Fruit fly (Drosophila melanogaster): ENCODE results near the gene Nek2.

Nek2 gene

dm6 chrX:7934679-7935078, 43.2 kb upstream of the Nek2 start, which contains the start of gene RpS14b (continued):
- peak; percentile 31 to 68 for TF ChIP-seq Pdp1 (GFP tag; optimal IDR thresholded peaks at IDR 0.05)
- no peak for TF ChIP-seq CG12744 (GFP tag; optimal IDR thresholded peaks at IDR 0.05)
- peak; percentile 63 for TF ChIP-seq her (GFP tag; optimal IDR thresholded peaks at IDR 0.05)
- TF ChIP-seq chif (GFP tag; optimal IDR thresholded peaks at IDR 0.05), result peak; percentile 5 to 52
- peak; percentile 75 for TF ChIP-seq CG6765 (GFP tag; optimal IDR thresholded peaks at IDR 0.05)
- TF ChIP-seq CG11093 (GFP tag; IDR thresholded peaks at IDR 0.05), result no peak
- TF ChIP-seq danr (GFP tag; IDR thresholded peaks at IDR 0.05), result 0 out of 2 replicates have a peak, but pooled peaks have one; percentile 13
- peak; percentile 45 for TF ChIP-seq CG10209 (GFP tag; optimal IDR thresholded peaks at IDR 0.05)
- TF ChIP-seq H15 (GFP tag; IDR thresholded peaks at IDR 0.05), result peak; percentile 44; the same call in 1 of the 3 replicates
- TF ChIP-seq ems (GFP tag; optimal IDR thresholded peaks at IDR 0.05), result peak; percentile 41
- peak; percentile 60 for TF ChIP-seq CG32772 (GFP tag; IDR thresholded peaks at IDR 0.05)
- peak; percentile 68 for TF ChIP-seq Dbx (GFP tag; IDR thresholded peaks at IDR 0.05)
- TF ChIP-seq tup (GFP tag; optimal IDR thresholded peaks at IDR 0.05), result no peak
- TF ChIP-seq slou (GFP tag; optimal IDR thresholded peaks at IDR 0.05), result peak; percentile 39
- no peak for TF ChIP-seq Blimp-1 (GFP tag; optimal IDR thresholded peaks at IDR 0.05)
- no peak for TF ChIP-seq jigr1 (GFP tag; IDR thresholded peaks at IDR 0.05)
- peak; percentile 18 for TF ChIP-seq CG18476 (GFP tag; optimal IDR thresholded peaks at IDR 0.05)
- peak; percentile 3 for TF ChIP-seq ab (GFP tag; optimal IDR thresholded peaks at IDR 0.05)
- peak; percentile 40; the same call in 1 of the 2 replicates for TF ChIP-seq CG4730 (GFP tag; IDR thresholded peaks at IDR 0.05)
- peak; percentile 16 for TF ChIP-seq ATbp (GFP tag; optimal IDR thresholded peaks at IDR 0.05)
- TF ChIP-seq NC2β (GFP tag; optimal IDR thresholded peaks at IDR 0.05), result peak; percentile 70
- TF ChIP-seq CG9437 (GFP tag; optimal IDR thresholded peaks at IDR 0.05), result peak; percentile 28
- TF ChIP-seq CG15696 (tag; optimal IDR thresholded peaks at IDR 0.05), result no peak
- TF ChIP-seq Bteb2 (GFP tag; optimal IDR thresholded peaks at IDR 0.05), result peak; percentile 55
- no peak for TF ChIP-seq CG8388 (GFP tag; optimal IDR thresholded peaks at IDR 0.05)
- TF ChIP-seq Dek (tag; optimal IDR thresholded peaks at IDR 0.05), result peak; percentile 6
- TF ChIP-seq CG6689 (GFP tag; IDR thresholded peaks at IDR 0.05), result no peak
- peak; percentile 69 for TF ChIP-seq Nf-YC (tag; optimal IDR thresholded peaks at IDR 0.05)
- no peak for TF ChIP-seq CG7745 (tag; optimal IDR thresholded peaks at IDR 0.05)
- peak; percentile 55 for TF ChIP-seq gcm2 (GFP tag; optimal IDR thresholded peaks at IDR 0.05)
- TF ChIP-seq CG7928 (GFP tag; optimal IDR thresholded peaks at IDR 0.05), result no peak
- TF ChIP-seq Hmr (GFP tag; optimal IDR thresholded peaks at IDR 0.05), result peak; percentile 85
- TF ChIP-seq Awh (GFP tag; IDR thresholded peaks at IDR 0.05), result no peak
- 0 out of 2 replicates have a peak, but pooled peaks have one; percentile 31 for TF ChIP-seq sens-2 (GFP tag; IDR thresholded peaks at IDR 0.05)
- TF ChIP-seq nmo (GFP tag; optimal IDR thresholded peaks at IDR 0.05), result peak; percentile 30
- peak; percentile 62; the same call in 1 of the 3 replicates for TF ChIP-seq zen2 (GFP tag; IDR thresholded peaks at IDR 0.05; ENCODE audit: partially characterized antibody)
- TF ChIP-seq CG1603 (tag; optimal IDR thresholded peaks at IDR 0.05), result peak; percentile 72
- TF ChIP-seq ken (GFP tag; IDR thresholded peaks at IDR 0.05), result peak; percentile 60; the same call in 1 of the 3 replicates
- TF ChIP-seq CG30020 (tag; optimal IDR thresholded peaks at IDR 0.05), result peak; percentile 14
- TF ChIP-seq CG4424 (GFP tag; optimal IDR thresholded peaks at IDR 0.05), result peak; percentile 29
- TF ChIP-seq CG31365 (tag; optimal IDR thresholded peaks at IDR 0.05), result peak; percentile 41
- peak; percentile 77 for TF ChIP-seq pzg (GFP tag; optimal IDR thresholded peaks at IDR 0.05)
- peak; percentile 49 for TF ChIP-seq kni (GFP tag; optimal IDR thresholded peaks at IDR 0.05)
- peak; percentile 69 for TF ChIP-seq onecut (GFP tag; IDR thresholded peaks at IDR 0.05)
- TF ChIP-seq da (GFP tag; optimal IDR thresholded peaks at IDR 0.05), result peak; percentile 48
- peak; percentile 15 for TF ChIP-seq CG8290 (GFP tag; optimal IDR thresholded peaks at IDR 0.05)
- peak in 1 of 2 experiments; percentile 88 for TF ChIP-seq CG8290 (tag; optimal IDR thresholded peaks at IDR 0.05)
- peak; percentile 86 for TF ChIP-seq CG34422 (GFP tag; IDR thresholded peaks at IDR 0.05)
- TF ChIP-seq Xbp1 (GFP tag; optimal IDR thresholded peaks at IDR 0.05), result peak; percentile 62
- no peak for TF ChIP-seq Ssrp (tag; optimal IDR thresholded peaks at IDR 0.05)
- TF ChIP-seq ftz-f1 (GFP tag; optimal IDR thresholded peaks at IDR 0.05), result no peak

Measured in whole organism, embryonic.